Worm (Caenorhabditis elegans) whole organism, L4 larva: ENCODE data around the gene K12H6.7.

Experiments
- D1046.2 ChIP-seq: fragments of 200-800 bp; sonication (Bioruptor generic); IDR thresholded peaks from 2 replicates; pipeline ENCODE4 v1.3.6; 2022; ENCODE audit warnings: missing genetic modification characterization, missing compliant biosample characterization
- F26F4.8 ChIP-seq: fragments of 200-800 bp; sonication (Bioruptor generic); conservative IDR thresholded peaks from 2 replicates; pipeline ENCODE4 v1.3.6; 2022; ENCODE audit warnings: missing genetic modification characterization, missing compliant biosample characterization
- F37D6.2 ChIP-seq: sonication (generic microtip); optimal IDR thresholded peaks from 2 replicates; lab custom pipeline; 2016; ENCODE audit warnings: mild to moderate bottlenecking, missing genetic modification characterization, missing compliant biosample characterization
- F49E8.2 ChIP-seq: sonication (generic microtip); optimal IDR thresholded peaks from 2 replicates; lab custom pipeline; 2016; ENCODE audit warnings: missing compliant biosample characterization, mild to moderate bottlenecking, missing genetic modification characterization, borderline replicate concordance
- T26A8.4 ChIP-seq: fragments of 200-800 bp; sonication (Bioruptor generic); IDR thresholded peaks from 2 replicates; pipeline ENCODE4 v1.3.6; 2022; ENCODE audit warnings: missing genetic modification characterization, missing compliant biosample characterization
- Y105C5A.15 ChIP-seq: fragments of 200-800 bp; sonication (Bioruptor generic); IDR thresholded peaks from 2 replicates; pipeline ENCODE4 v1.3.6; 2022; ENCODE audit warnings: missing genetic modification characterization, missing compliant biosample characterization
- ZK337.2 ChIP-seq: fragments of 200-800 bp; sonication (Bioruptor generic); IDR thresholded peaks from 2 replicates; pipeline ENCODE4 v1.3.6; 2022; ENCODE audit warnings: missing genetic modification reagents, missing genetic modification characterization, missing compliant biosample characterization
- aly-2 ChIP-seq: sonication (generic microtip); optimal IDR thresholded peaks from 2 replicates; lab custom pipeline; 2018; ENCODE audit warnings: missing biosample characterization, missing genetic modification characterization
- daf-16 ChIP-seq, 3 experiments: sonication (generic microtip); optimal IDR thresholded peaks; 2 replicates each; lab custom pipeline; 2016 to 2017; ENCODE audit warnings: missing genetic modification characterization in 3 of 3, missing genetic modification reagents in 3 of 3, mild to moderate bottlenecking in 2 of 3, missing compliant biosample characterization in 2 of 3, missing biosample characterization in 1 of 3, moderate library complexity in 1 of 3
- dmd-6 ChIP-seq: fragments of 200-800 bp; sonication (Bioruptor generic); IDR thresholded peaks from 2 replicates; pipeline ENCODE4 v1.3.6; 2022; ENCODE audit warnings: missing genetic modification reagents, missing genetic modification characterization, missing compliant biosample characterization
- dmd-8 ChIP-seq: fragments of 200-800 bp; sonication (Bioruptor generic); IDR thresholded peaks from 2 replicates; pipeline ENCODE4 v1.3.6; 2022; ENCODE audit warnings: missing genetic modification characterization, missing compliant biosample characterization
- dmd-9 ChIP-seq: fragments of 200-800 bp; sonication (Bioruptor generic); IDR thresholded peaks from 2 replicates; pipeline ENCODE4 v1.3.6; 2022; ENCODE audit warnings: missing genetic modification reagents, missing genetic modification characterization, missing compliant biosample characterization
- egl-43 ChIP-seq: fragments of 200-800 bp; sonication (Bioruptor generic); IDR thresholded peaks from 2 replicates; pipeline ENCODE4 v1.3.6; 2022; ENCODE audit warnings: missing genetic modification reagents, missing genetic modification characterization, missing compliant biosample characterization
- fkh-10 ChIP-seq: fragments of 150-350 bp; optimal IDR thresholded peaks from 2 replicates; lab custom pipeline; 2014; ENCODE audit warnings: missing biosample characterization, missing genetic modification reagents, missing genetic modification characterization
- gei-8 ChIP-seq: fragments of 200-800 bp; sonication (Bioruptor generic); optimal IDR thresholded peaks from 2 replicates; lab custom pipeline; 2018; ENCODE audit warnings: mild to moderate bottlenecking, missing genetic modification characterization, missing compliant biosample characterization
- hlh-11 ChIP-seq: fragments of 200-800 bp; sonication (Bioruptor generic); optimal IDR thresholded peaks from 2 replicates; lab custom pipeline; 2018; ENCODE audit warnings: mild to moderate bottlenecking, missing genetic modification characterization, missing compliant biosample characterization
- jun-1 ChIP-seq: fragments of 150-350 bp; optimal IDR thresholded peaks from 2 replicates; lab custom pipeline; 2014; ENCODE audit warnings: missing biosample characterization, missing genetic modification reagents, missing genetic modification characterization
- lim-7 ChIP-seq: fragments of 200-800 bp; sonication (Bioruptor generic); IDR thresholded peaks from 2 replicates; pipeline ENCODE4 v1.3.6; 2022; ENCODE audit warnings: missing genetic modification characterization, missing compliant biosample characterization
- lin-1 ChIP-seq: fragments of 200-800 bp; sonication (Bioruptor generic); IDR thresholded peaks from 2 replicates; pipeline ENCODE4 v1.3.6; 2022; ENCODE audit warnings: missing genetic modification reagents, missing genetic modification characterization, missing compliant biosample characterization
- lin-15B ChIP-seq: fragments of 150-350 bp; sonication (generic microtip); optimal IDR thresholded peaks from 3 replicates; lab custom pipeline; 2014; ENCODE audit warnings: missing biosample characterization, missing genetic modification characterization
- lin-38 ChIP-seq: fragments of 200-800 bp; sonication (Bioruptor generic); IDR thresholded peaks from 2 replicates; pipeline ENCODE4 v1.3.6; 2022; ENCODE audit warnings: missing genetic modification reagents, missing genetic modification characterization, missing compliant biosample characterization
- lsy-2 ChIP-seq, 2 experiments: fragments of 150-350 bp in 1 of 2; sonication (generic microtip) in 1 of 2; optimal IDR thresholded peaks; 2 replicates each; lab custom pipeline; 2014 to 2017; ENCODE audit warnings: missing biosample characterization in 2 of 2, missing genetic modification characterization in 2 of 2
- madf-5 ChIP-seq, 2 experiments: fragments of 200-800 bp; sonication (Bioruptor generic); IDR thresholded peaks; 2 replicates each; pipeline ENCODE4 v1.3.6; 2022; ENCODE audit warnings: missing compliant biosample characterization in 2 of 2, missing genetic modification characterization in 2 of 2
- madf-9 ChIP-seq: fragments of 200-800 bp; sonication (Bioruptor generic); conservative IDR thresholded peaks from 2 replicates; pipeline ENCODE4 v1.3.6; 2022; ENCODE audit warnings: missing genetic modification reagents, missing genetic modification characterization, missing compliant biosample characterization
- mdt-29 ChIP-seq: fragments of 200-800 bp; sonication (Bioruptor generic); IDR thresholded peaks from 2 replicates; pipeline ENCODE4 v1.3.6; 2022; ENCODE audit warnings: missing genetic modification reagents, missing genetic modification characterization, missing compliant biosample characterization
- mes-2 ChIP-seq: sonication (generic microtip); optimal IDR thresholded peaks from 2 replicates; lab custom pipeline; 2016; ENCODE audit warnings: missing genotype, mild to moderate bottlenecking, missing genetic modification characterization, missing compliant biosample characterization; ENCODE audit not compliant: poor library complexity, severe bottlenecking
- nhr-102 ChIP-seq: sonication (generic microtip); optimal IDR thresholded peaks from 2 replicates; lab custom pipeline; 2016; ENCODE audit warnings: mild to moderate bottlenecking, missing genetic modification characterization, moderate library complexity, missing compliant biosample characterization
- nhr-111 ChIP-seq: fragments of 200-800 bp; sonication (Bioruptor generic); optimal IDR thresholded peaks from 2 replicates; lab custom pipeline; 2018; ENCODE audit warnings: mild to moderate bottlenecking, missing genetic modification characterization, missing compliant biosample characterization
- nhr-25 ChIP-seq: sonication (generic microtip); optimal IDR thresholded peaks from 2 replicates; lab custom pipeline; 2017; ENCODE audit warnings: missing genetic modification characterization, mild to moderate bottlenecking, missing compliant biosample characterization, antibody characterized with exemption, moderate library complexity, borderline replicate concordance; ENCODE audit not compliant: insufficient read depth
- nhr-28 ChIP-seq: fragments of 150-350 bp; optimal IDR thresholded peaks from 2 replicates; lab custom pipeline; 2014; ENCODE audit warnings: missing biosample characterization, missing genetic modification characterization
- nhr-6 ChIP-seq: fragments of 150-350 bp; optimal IDR thresholded peaks from 2 replicates; lab custom pipeline; 2014; ENCODE audit warnings: missing biosample characterization, missing genetic modification characterization
- pha-4 ChIP-seq, 2 experiments: fragments of 150-350 bp in 1 of 2; fragments of 200-800 bp in 1 of 2; sonication (Bioruptor generic) in 1 of 2; IDR thresholded peaks in 1 of 2; optimal IDR thresholded peaks in 1 of 2; 2 replicates each; pipeline versions ENCODE4 v1.3.6 to Lab custom; 2014 to 2022; ENCODE audit warnings: missing genetic modification characterization in 2 of 2, missing genetic modification reagents in 2 of 2, missing biosample characterization in 1 of 2, missing compliant biosample characterization in 1 of 2
- php-3 ChIP-seq: fragments of 200-800 bp; sonication (Bioruptor generic); IDR thresholded peaks from 2 replicates; pipeline ENCODE4 v1.3.6; 2022; ENCODE audit warnings: missing genetic modification reagents, missing genetic modification characterization, missing compliant biosample characterization
- pqm-1 ChIP-seq: sonication (generic microtip); optimal IDR thresholded peaks from 2 replicates; lab custom pipeline; 2017; ENCODE audit warnings: missing biosample characterization, missing genetic modification characterization
- set-16 ChIP-seq: fragments of 200-800 bp; sonication (Bioruptor generic); IDR thresholded peaks from 2 replicates; pipeline ENCODE4 v1.3.6; 2022; ENCODE audit warnings: missing genetic modification reagents, missing genetic modification characterization, missing compliant biosample characterization
- snpc-1.2 ChIP-seq: fragments of 200-800 bp; sonication (Bioruptor generic); IDR thresholded peaks from 2 replicates; pipeline ENCODE4 v1.3.6; 2022; ENCODE audit warnings: missing genetic modification reagents, missing genetic modification characterization, missing compliant biosample characterization
- snpc-4 ChIP-seq: fragments of 150-350 bp; optimal IDR thresholded peaks from 2 replicates; lab custom pipeline; 2014; ENCODE audit warnings: missing biosample characterization, missing genetic modification characterization
- spr-1 ChIP-seq: sonication (generic microtip); optimal IDR thresholded peaks from 2 replicates; lab custom pipeline; 2016; ENCODE audit warnings: mild to moderate bottlenecking, missing genetic modification characterization, missing compliant biosample characterization
- tra-1 ChIP-seq: fragments of 200-800 bp; sonication (Bioruptor generic); IDR thresholded peaks from 2 replicates; pipeline ENCODE4 v1.3.6; 2022; ENCODE audit warnings: missing genetic modification reagents, missing genetic modification characterization, missing compliant biosample characterization
- unc-39 ChIP-seq: sonication (generic microtip); optimal IDR thresholded peaks from 2 replicates; lab custom pipeline; 2017; ENCODE audit warnings: missing biosample characterization, missing genetic modification characterization
- unc-62 ChIP-seq, 3 experiments: fragments of 150-350 bp in 1 of 3; sonication (generic microtip); optimal IDR thresholded peaks in 2 of 3; peaks in 1 of 3; 1 replicate in 1 of 3; 2 replicates in 2 of 3; lab custom pipeline; 2014 to 2017; ENCODE audit warnings: missing biosample characterization in 3 of 3, missing genetic modification characterization in 3 of 3, missing genetic modification reagents in 3 of 3, missing genotype in 1 of 3
- vab-7 ChIP-seq: fragments of 200-800 bp; sonication (Bioruptor generic); IDR thresholded peaks from 2 replicates; pipeline ENCODE4 v1.3.6; 2022; ENCODE audit warnings: missing genetic modification reagents, missing genetic modification characterization, missing compliant biosample characterization

K12H6.7 gene

DNA sequence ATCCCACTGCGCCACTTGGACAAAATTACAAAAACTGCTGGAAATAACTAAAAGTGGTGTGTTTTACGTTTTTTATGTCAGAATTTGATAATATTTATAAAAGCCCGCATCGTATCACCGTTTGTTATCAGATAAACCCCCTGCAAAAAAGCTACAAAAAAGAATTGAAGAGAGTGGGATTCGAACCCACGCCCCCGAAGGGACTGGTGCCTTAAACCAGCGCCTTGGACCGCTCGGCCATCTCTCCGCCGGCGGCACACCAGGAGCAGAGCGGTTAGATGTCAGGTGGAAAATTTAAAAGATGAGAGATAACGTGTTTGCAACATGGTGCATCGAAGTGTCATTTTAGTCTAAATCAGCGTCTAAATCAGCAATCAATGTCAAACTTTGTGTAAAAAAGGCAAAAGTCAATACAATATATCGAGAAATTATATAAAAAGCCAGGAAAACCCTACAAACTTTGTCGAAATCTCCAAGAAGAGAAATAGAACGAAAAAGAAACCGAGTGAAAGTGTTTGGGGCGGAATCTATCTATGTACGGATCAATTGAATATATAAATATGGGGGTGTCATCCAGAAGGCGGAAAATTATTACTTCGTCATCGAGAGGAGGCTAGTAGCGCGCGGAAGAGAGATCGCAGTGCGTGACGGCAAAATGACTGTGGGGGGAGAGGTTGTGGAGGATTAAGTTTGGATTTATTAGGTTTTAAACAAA, 24.8 kb upstream of the K12H6.7 start (continued):
- peak; percentile 14 for TF ChIP-seq hlh-11 (tag; lab: Kevin White, UChicago)
- no peak for TF ChIP-seq aly-2
- no peak for TF ChIP-seq fkh-10 (GFP tag; lab: Kevin White, UChicago)
- TF ChIP-seq F37D6.2 (tag; lab: Kevin White, UChicago) = no peak
- no peak for TF ChIP-seq unc-39 (tag; lab: Kevin White, UChicago)
- no peak for TF ChIP-seq pqm-1 (tag; lab: Kevin White, UChicago)
- TF ChIP-seq daf-16 (GFP tag; optimal IDR thresholded peaks at IDR 0.05; lab: Kevin White, UChicago) = peak in 1 of 2 experiments; percentile 23
- no peak for TF ChIP-seq daf-16 (tag; optimal IDR thresholded peaks at IDR 0.05; lab: Kevin White, UChicago)
- no peak for TF ChIP-seq lsy-2 (tag; optimal IDR thresholded peaks at IDR 0.05; lab: Kevin White, UChicago)
- TF ChIP-seq lin-15B (tag; lab: Kevin White, UChicago) = no peak
- TF ChIP-seq nhr-111 = no peak
- no peak for TF ChIP-seq F49E8.2 (tag; lab: Kevin White, UChicago)
- no peak for TF ChIP-seq nhr-25

DNA sequence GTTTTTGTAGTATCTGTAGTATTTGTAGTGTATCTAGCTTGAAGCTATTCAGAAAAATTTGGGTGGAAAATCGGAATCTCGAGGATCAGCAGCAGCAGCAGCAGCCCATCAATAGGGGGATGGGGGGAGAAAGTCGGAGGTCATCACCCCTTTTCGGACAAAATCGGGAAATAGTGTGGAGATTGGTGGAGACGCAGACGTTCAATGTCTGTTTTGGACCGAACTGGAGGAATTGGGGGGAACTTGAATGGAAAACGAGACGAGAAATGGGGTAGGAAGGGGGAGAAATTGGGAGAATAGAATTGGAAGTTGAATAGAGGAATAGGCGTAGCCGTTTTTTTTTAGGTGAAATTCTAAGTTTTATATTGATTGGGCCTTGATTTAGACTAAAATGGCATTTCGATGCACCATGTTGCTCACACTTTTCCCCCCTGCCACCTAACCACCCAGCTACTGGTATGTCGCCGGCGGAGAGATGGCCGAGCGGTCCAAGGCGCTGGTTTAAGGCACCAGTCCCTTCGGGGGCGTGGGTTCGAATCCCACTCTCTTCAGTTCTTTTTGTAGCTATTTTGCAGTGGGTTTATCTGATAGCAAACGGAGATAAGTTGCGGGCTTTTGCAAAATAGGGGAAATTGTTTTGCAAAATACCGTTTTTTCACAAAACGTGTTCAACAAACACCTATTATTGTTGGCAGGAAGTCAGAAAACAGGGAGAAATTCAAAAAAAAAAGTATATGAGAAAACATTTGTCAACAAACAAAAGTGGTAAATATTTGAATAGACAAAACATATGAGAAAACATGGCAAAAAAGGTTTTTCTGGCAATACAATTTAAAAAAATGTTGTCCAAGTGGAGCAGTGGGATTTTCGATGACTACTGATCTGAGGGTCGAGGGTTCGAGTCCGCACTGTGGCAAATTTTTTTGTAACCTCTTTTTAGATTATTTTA, 23.4 kb upstream of the K12H6.7 start:
- peak; percentile 25; the same call in 1 of the 2 replicates for TF ChIP-seq mdt-29 (GFP tag; lab: Robert Waterston, UW)
- TF ChIP-seq unc-62 (GFP tag; optimal IDR thresholded peaks at IDR 0.05 in 1 of 2; lab: Kevin White, UChicago) = peak in 1 of 2 experiments; percentile 42
- no peak for TF ChIP-seq unc-62 (tag; optimal IDR thresholded peaks at IDR 0.05; lab: Kevin White, UChicago)
- peak; percentile 31 for TF ChIP-seq dmd-6 (GFP tag; lab: Robert Waterston, UW)
- peak; percentile 53; the same call in 1 of the 2 replicates for TF ChIP-seq F26F4.8
- TF ChIP-seq spr-1 (tag; lab: Kevin White, UChicago) = no peak
- TF ChIP-seq lin-38 (GFP tag; lab: Robert Waterston, UW) = peak; percentile 66
- 0 out of 2 replicates have a peak, but pooled peaks have one; percentile 65 for TF ChIP-seq Y105C5A.15
- TF ChIP-seq gei-8 (GFP tag; lab: Kevin White, UChicago) = peak; percentile 31
- TF ChIP-seq mes-2 (tag; lab: Kevin White, UChicago) = peak; percentile 5
- TF ChIP-seq egl-43 (GFP tag; lab: Robert Waterston, UW) = peak; percentile 90
- TF ChIP-seq daf-16 (GFP tag; optimal IDR thresholded peaks at IDR 0.05; lab: Kevin White, UChicago) = peak in 1 of 2 experiments; percentile 26
- TF ChIP-seq daf-16 (tag; optimal IDR thresholded peaks at IDR 0.05; lab: Kevin White, UChicago) = peak; percentile 2
- TF ChIP-seq nhr-111 = peak; percentile 3
- no peak for TF ChIP-seq ZK337.2 (GFP tag; lab: Robert Waterston, UW)
- TF ChIP-seq lim-7 = peak; percentile 83
- TF ChIP-seq T26A8.4 = 0 out of 2 replicates have a peak, but pooled peaks have one; percentile 28
- no peak for TF ChIP-seq snpc-1.2
- TF ChIP-seq D1046.2 (GFP tag; lab: Robert Waterston, UW) = 0 out of 2 replicates have a peak, but pooled peaks have one; percentile 46
- peak; percentile 29 for TF ChIP-seq nhr-28 (tag; lab: Kevin White, UChicago)
- TF ChIP-seq snpc-4 (tag; lab: Kevin White, UChicago) = no peak
- 0 out of 2 replicates have a peak, but pooled peaks have one; percentile 37 for TF ChIP-seq lin-1 (GFP tag; lab: Robert Waterston, UW)
- TF ChIP-seq jun-1 (tag; lab: Kevin White, UChicago) = no peak
- no peak for TF ChIP-seq nhr-6
- TF ChIP-seq madf-9 (GFP tag; lab: Robert Waterston, UW) = 0 out of 2 replicates have a peak, but pooled peaks have one; percentile 4
- no peak for TF ChIP-seq dmd-9
- TF ChIP-seq nhr-102 = peak; percentile 36
- TF ChIP-seq php-3 = 0 out of 2 replicates have a peak, but pooled peaks have one; percentile 30
- peak; percentile 65 for TF ChIP-seq vab-7 (GFP tag; lab: Robert Waterston, UW)
- peak; percentile 54 for TF ChIP-seq set-16 (GFP tag; lab: Robert Waterston, UW)
- peak; percentile 1 for TF ChIP-seq hlh-11 (tag; lab: Kevin White, UChicago)
- TF ChIP-seq madf-5 (GFP tag; IDR thresholded peaks at IDR 0.05; lab: Robert Waterston, UW) = 0 out of 4 replicates have a peak, but pooled peaks have one; percentile 37 to 53
- TF ChIP-seq pha-4 (GFP tag; IDR thresholded peaks at IDR 0.05; lab: Robert Waterston, UW) = peak; percentile 65; the same call in 1 of the 2 replicates
- no peak for TF ChIP-seq pha-4 (tag; optimal IDR thresholded peaks at IDR 0.05; lab: Kevin White, UChicago)
- 0 out of 2 replicates have a peak, but pooled peaks have one; percentile 40 for TF ChIP-seq tra-1 (GFP tag; lab: Robert Waterston, UW)
- peak; percentile 79; the same call in 1 of the 2 replicates for TF ChIP-seq dmd-8 (GFP tag; lab: Robert Waterston, UW)
